Fruit fly (Drosophila melanogaster) whole organism, embryonic: Measurements from ENCODE around the gene vari.

Experiments
- Ada2b ChIP-seq: fragments of 200-800 bp; sonication (Bioruptor generic); IDR thresholded peaks from 2 replicates; pipeline ENCODE4 v1.3.6; 2022; ENCODE audit warnings: missing biosample characterization, missing genetic modification characterization
- B-H2 ChIP-seq: fragments of 200-800 bp; sonication (Bioruptor generic); optimal IDR thresholded peaks from 2 replicates; lab custom pipeline; 2018; ENCODE audit warnings: missing biosample characterization, mild to moderate bottlenecking, missing genetic modification characterization
- Blimp-1 ChIP-seq: fragments of 200-800 bp; sonication (Bioruptor generic); optimal IDR thresholded peaks from 3 replicates; lab custom pipeline; 2018; ENCODE audit warnings: missing biosample characterization, missing genetic modification characterization, mild to moderate bottlenecking, moderate library complexity, missing genetic modification reagents
- CG10959 ChIP-seq: fragments of 200-800 bp; sonication (Bioruptor generic); IDR thresholded peaks from 2 replicates; pipeline ENCODE4 v1.3.6; 2022; ENCODE audit warnings: missing biosample characterization, missing genetic modification characterization
- CG11456 ChIP-seq: fragments of 200-800 bp; sonication (Bioruptor generic); IDR thresholded peaks from 3 replicates; pipeline ENCODE4 v1.3.6; 2022; ENCODE audit warnings: missing biosample characterization, missing genetic modification characterization
- CG12071 ChIP-seq: fragments of 200-800 bp; sonication (Bioruptor generic); optimal IDR thresholded peaks from 3 replicates; lab custom pipeline; 2018; ENCODE audit warnings: missing biosample characterization, mild to moderate bottlenecking, missing genetic modification characterization
- CG12219 ChIP-seq: fragments of 200-800 bp; sonication (Bioruptor generic); optimal IDR thresholded peaks from 3 replicates; lab custom pipeline; 2018; ENCODE audit warnings: missing biosample characterization, mild to moderate bottlenecking, missing genetic modification characterization
- CG12299 ChIP-seq: fragments of 200-800 bp; sonication (Bioruptor generic); optimal IDR thresholded peaks from 2 replicates; lab custom pipeline; 2018; ENCODE audit warnings: missing biosample characterization, mild to moderate bottlenecking, missing genetic modification characterization
- CG13287 ChIP-seq: fragments of 200-800 bp; sonication (Bioruptor generic); IDR thresholded peaks from 2 replicates; pipeline ENCODE4 v1.3.6; 2022; ENCODE audit warnings: missing biosample characterization, missing genetic modification characterization; ENCODE audit not compliant: partially characterized antibody
- CG13296 ChIP-seq: fragments of 200-800 bp; sonication (Bioruptor generic); optimal IDR thresholded peaks from 3 replicates; lab custom pipeline; 2018; ENCODE audit warnings: missing biosample characterization, mild to moderate bottlenecking, missing genetic modification characterization
- CG15514 ChIP-seq: fragments of 200-800 bp; sonication (Bioruptor generic); optimal IDR thresholded peaks from 3 replicates; lab custom pipeline; 2017; ENCODE audit warnings: missing biosample characterization, missing genetic modification characterization, mild to moderate bottlenecking, moderate library complexity, missing genetic modification reagents
- CG15601 ChIP-seq: fragments of 200-800 bp; sonication (Bioruptor generic); optimal IDR thresholded peaks from 3 replicates; lab custom pipeline; 2019; ENCODE audit warnings: missing biosample characterization, mild to moderate bottlenecking, missing genetic modification characterization, moderate library complexity
- CG16863 ChIP-seq: fragments of 200-800 bp; sonication (Bioruptor generic); optimal IDR thresholded peaks from 3 replicates; lab custom pipeline; 2016; ENCODE audit warnings: missing biosample characterization, missing genetic modification characterization
- CG17912 ChIP-seq: fragments of 200-800 bp; sonication (Bioruptor generic); optimal IDR thresholded peaks from 2 replicates; lab custom pipeline; 2018; ENCODE audit warnings: missing biosample characterization, mild to moderate bottlenecking, missing genetic modification characterization
- CG18599 ChIP-seq: fragments of 200-800 bp; sonication (Bioruptor generic); optimal IDR thresholded peaks from 3 replicates; lab custom pipeline; 2017; ENCODE audit warnings: missing biosample characterization, missing genetic modification characterization, mild to moderate bottlenecking, moderate library complexity, missing genetic modification reagents
- CG31441 ChIP-seq: fragments of 200-800 bp; sonication (Bioruptor generic); IDR thresholded peaks from 2 replicates; pipeline ENCODE4 v1.3.6; 2022; ENCODE audit warnings: missing biosample characterization, missing genetic modification characterization
- CG3163 ChIP-seq: fragments of 200-800 bp; sonication (Bioruptor generic); optimal IDR thresholded peaks from 3 replicates; lab custom pipeline; 2016; ENCODE audit warnings: missing biosample characterization, missing genetic modification characterization
- CG34376 ChIP-seq: fragments of 200-800 bp; sonication (Bioruptor generic); optimal IDR thresholded peaks from 2 replicates; lab custom pipeline; 2018; ENCODE audit warnings: missing biosample characterization, mild to moderate bottlenecking, missing genetic modification characterization
- CG4328 ChIP-seq: fragments of 200-800 bp; sonication (Bioruptor generic); optimal IDR thresholded peaks from 3 replicates; lab custom pipeline; 2017; ENCODE audit warnings: missing biosample characterization, missing genetic modification reagents, missing genetic modification characterization
- CG5180 ChIP-seq: fragments of 200-800 bp; sonication (Bioruptor generic); optimal IDR thresholded peaks from 3 replicates; lab custom pipeline; 2017; ENCODE audit warnings: missing biosample characterization, missing genetic modification characterization, mild to moderate bottlenecking, moderate library complexity, missing genetic modification reagents
- CG6683 ChIP-seq: fragments of 200-800 bp; sonication (Bioruptor generic); optimal IDR thresholded peaks from 2 replicates; lab custom pipeline; 2017; ENCODE audit warnings: missing biosample characterization, mild to moderate bottlenecking, missing genetic modification characterization, missing genetic modification reagents
- CG7839 ChIP-seq: fragments of 200-800 bp; sonication (Bioruptor generic); optimal IDR thresholded peaks from 3 replicates; lab custom pipeline; 2018; ENCODE audit warnings: missing biosample characterization, mild to moderate bottlenecking, missing genetic modification characterization, moderate library complexity
- CG8478 ChIP-seq: fragments of >200 bp; optimal IDR thresholded peaks from 2 replicates; lab custom pipeline; 2018
- CG8765 ChIP-seq: fragments of 200-800 bp; sonication (Bioruptor generic); IDR thresholded peaks from 2 replicates; pipeline ENCODE4 v1.3.6; 2022; ENCODE audit warnings: missing biosample characterization, missing genetic modification characterization
- Dp ChIP-seq: fragments of 200-800 bp; sonication (Bioruptor generic); optimal IDR thresholded peaks from 2 replicates; lab custom pipeline; 2018; ENCODE audit warnings: missing biosample characterization, mild to moderate bottlenecking, missing genetic modification characterization, moderate library complexity
- HLH54F ChIP-seq: fragments of 200-800 bp; sonication (Bioruptor generic); optimal IDR thresholded peaks from 3 replicates; lab custom pipeline; 2016; ENCODE audit warnings: missing biosample characterization, missing genetic modification characterization
- Hand ChIP-seq: fragments of 200-800 bp; sonication (Bioruptor generic); optimal IDR thresholded peaks from 2 replicates; lab custom pipeline; 2017; ENCODE audit warnings: mild to moderate bottlenecking, missing biosample characterization, missing genetic modification reagents, missing genetic modification characterization
- Hmx ChIP-seq: fragments of 200-800 bp; sonication (Bioruptor generic); optimal IDR thresholded peaks from 2 replicates; lab custom pipeline; 2016; ENCODE audit warnings: missing biosample characterization, missing genetic modification characterization
- Max ChIP-seq: fragments of 200-800 bp; sonication (Bioruptor generic); optimal IDR thresholded peaks from 2 replicates; lab custom pipeline; 2016; ENCODE audit warnings: missing biosample characterization, mild to moderate bottlenecking, missing genetic modification characterization
- Meics ChIP-seq: fragments of 200-800 bp; sonication (Bioruptor generic); optimal IDR thresholded peaks from 2 replicates; lab custom pipeline; 2017; ENCODE audit warnings: missing biosample characterization, mild to moderate bottlenecking, missing genetic modification characterization
- Rfx ChIP-seq: fragments of 200-800 bp; sonication (Bioruptor generic); IDR thresholded peaks from 2 replicates; pipeline ENCODE4 v1.3.6; 2022; ENCODE audit warnings: missing biosample characterization, missing genetic modification characterization
- Trl ChIP-seq, 3 experiments: fragments of >200 bp in 2 of 3; fragments of 200-800 bp in 1 of 3; sonication (Bioruptor generic) in 1 of 3; optimal IDR thresholded peaks; 2 replicates in 1 of 3; 3 replicates in 2 of 3; lab custom pipeline; 2016 to 2017; ENCODE audit warnings: missing biosample characterization in 1 of 3, missing genetic modification characterization in 1 of 3
- ase ChIP-seq: fragments of 200-800 bp; sonication (Bioruptor generic); IDR thresholded peaks from 3 replicates; pipeline ENCODE4 v1.3.6; 2022; ENCODE audit warnings: missing biosample characterization, missing genetic modification characterization
- bowl ChIP-seq: fragments of 200-800 bp; sonication (Bioruptor generic); IDR thresholded peaks from 2 replicates; pipeline ENCODE4 v1.3.6; 2022; ENCODE audit warnings: missing biosample characterization, missing genetic modification characterization
- chinmo ChIP-seq: fragments of 200-800 bp; sonication (Bioruptor generic); IDR thresholded peaks from 4 replicates; pipeline ENCODE4 v1.3.6; 2022; ENCODE audit warnings: missing biosample characterization, missing genetic modification characterization; ENCODE audit not compliant: partially characterized antibody
- fd102C ChIP-seq: fragments of 200-800 bp; sonication (Bioruptor generic); optimal IDR thresholded peaks from 2 replicates; lab custom pipeline; 2018; ENCODE audit warnings: missing biosample characterization, mild to moderate bottlenecking, missing genetic modification characterization, moderate library complexity
- lab ChIP-seq: fragments of 200-800 bp; sonication (Bioruptor generic); optimal IDR thresholded peaks from 3 replicates; lab custom pipeline; 2017; ENCODE audit warnings: missing biosample characterization, missing genetic modification characterization, mild to moderate bottlenecking, moderate library complexity, missing genetic modification reagents
- luna ChIP-seq: fragments of 200-800 bp; sonication (Bioruptor generic); optimal IDR thresholded peaks from 2 replicates; lab custom pipeline; 2016; ENCODE audit warnings: missing biosample characterization, missing genetic modification characterization
- mirr ChIP-seq: fragments of 200-800 bp; sonication (Bioruptor generic); optimal IDR thresholded peaks from 3 replicates; lab custom pipeline; 2018; ENCODE audit warnings: missing biosample characterization, mild to moderate bottlenecking, missing genetic modification characterization
- nmo ChIP-seq: fragments of 200-800 bp; sonication (Bioruptor generic); optimal IDR thresholded peaks from 2 replicates; lab custom pipeline; 2018; ENCODE audit warnings: missing biosample characterization, mild to moderate bottlenecking, missing genetic modification characterization, moderate library complexity
- odd ChIP-seq: fragments of 200-800 bp; sonication (Bioruptor generic); optimal IDR thresholded peaks from 2 replicates; lab custom pipeline; 2017; ENCODE audit warnings: missing biosample characterization, mild to moderate bottlenecking, missing genetic modification characterization
- sc ChIP-seq, 3 experiments: fragments of >200 bp in 2 of 3; fragments of 200-800 bp in 1 of 3; sonication (Bioruptor generic) in 1 of 3; optimal IDR thresholded peaks; 2 replicates in 2 of 3; 3 replicates in 1 of 3; lab custom pipeline; 2017; ENCODE audit warnings: mild to moderate bottlenecking in 1 of 3, missing biosample characterization in 1 of 3, missing genetic modification characterization in 1 of 3, missing genetic modification reagents in 1 of 3
- schlank ChIP-seq: fragments of 200-800 bp; sonication (Bioruptor generic); optimal IDR thresholded peaks from 2 replicates; lab custom pipeline; 2018; ENCODE audit warnings: missing biosample characterization, mild to moderate bottlenecking, missing genetic modification characterization
- stc ChIP-seq: fragments of 200-800 bp; sonication (Bioruptor generic); IDR thresholded peaks from 2 replicates; pipeline ENCODE4 v1.3.6; 2022; ENCODE audit warnings: missing biosample characterization, missing genetic modification characterization
- stwl ChIP-seq: fragments of 200-800 bp; sonication (Bioruptor generic); optimal IDR thresholded peaks from 3 replicates; lab custom pipeline; 2018; ENCODE audit warnings: missing biosample characterization, mild to moderate bottlenecking, missing genetic modification characterization, moderate library complexity
- sug ChIP-seq: fragments of 200-800 bp; optimal IDR thresholded peaks from 2 replicates; lab custom pipeline; 2019; ENCODE audit warnings: missing biosample characterization, mild to moderate bottlenecking, missing genetic modification characterization, moderate library complexity
- tgo ChIP-seq: fragments of 200-800 bp; sonication (Bioruptor generic); IDR thresholded peaks from 3 replicates; pipeline ENCODE4 v1.3.6; 2022; ENCODE audit warnings: missing biosample characterization, missing genetic modification characterization
- zfh2 ChIP-seq: fragments of 200-800 bp; sonication (Bioruptor generic); optimal IDR thresholded peaks from 2 replicates; lab custom pipeline; 2016; ENCODE audit warnings: missing biosample characterization, missing genetic modification characterization

vari gene

DNA sequence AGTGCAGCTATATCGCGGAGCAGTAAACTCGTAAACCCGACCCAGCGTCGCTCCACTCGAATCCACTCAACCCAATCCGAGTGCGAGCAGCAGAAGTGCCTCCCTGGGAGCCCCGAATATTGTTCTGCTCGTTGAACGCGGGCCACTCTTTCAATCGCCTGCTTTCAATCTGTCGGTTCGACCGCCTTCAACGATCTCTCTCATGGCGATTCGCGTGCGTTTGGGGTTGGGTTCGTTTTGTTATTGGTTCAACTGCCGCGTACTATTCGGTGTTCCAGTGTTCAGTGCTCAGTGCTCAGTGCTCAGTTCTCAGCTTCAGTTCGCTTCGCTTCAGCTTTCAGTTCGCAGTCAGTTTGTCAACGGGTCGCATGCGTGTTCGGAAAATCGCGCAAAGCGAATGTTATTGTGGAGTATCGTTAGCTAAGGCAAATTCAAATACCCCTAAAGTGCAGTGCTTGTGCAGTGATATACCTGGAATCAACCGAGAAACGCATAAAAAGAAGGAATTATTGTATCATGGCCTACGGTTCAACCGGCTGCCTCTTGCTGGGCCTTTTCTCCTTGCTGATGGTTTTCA, 43.7 kb upstream of the vari start, which contains the start of gene CG31676 (continued):
- peak; percentile 4 for TF ChIP-seq sug
- TF ChIP-seq CG12071 (GFP tag; lab: Kevin White, UChicago): peak; percentile 47
- TF ChIP-seq zfh2 (GFP tag; lab: Kevin White, UChicago): no peak
- TF ChIP-seq CG4328 (GFP tag; lab: Kevin White, UChicago): peak; percentile 16
- no peak for TF ChIP-seq CG13287 (GFP tag; lab: Robert Waterston, UW)
- no peak for TF ChIP-seq Hmx (GFP tag; lab: Kevin White, UChicago)
- no peak for TF ChIP-seq Hand
- peak; percentile 73 for TF ChIP-seq B-H2 (GFP tag; lab: Kevin White, UChicago)
- TF ChIP-seq CG5180 (GFP tag; lab: Kevin White, UChicago): no peak
- TF ChIP-seq CG13296 (GFP tag; lab: Kevin White, UChicago): peak; percentile 48
- no peak for TF ChIP-seq CG8765
- TF ChIP-seq CG8478: no peak
- TF ChIP-seq nmo: no peak
- TF ChIP-seq CG7839: no peak
- TF ChIP-seq CG15514: peak; percentile 48
- no peak for TF ChIP-seq CG12299 (tag; lab: Kevin White, UChicago)
- peak; percentile 46 for TF ChIP-seq luna (GFP tag; lab: Kevin White, UChicago)
- no peak for TF ChIP-seq HLH54F
- TF ChIP-seq Trl (optimal IDR thresholded peaks at IDR 0.05; lab: Kevin White, UChicago): peak; percentile 5 to 15
- no peak for TF ChIP-seq Trl (GFP tag; optimal IDR thresholded peaks at IDR 0.05; lab: Kevin White, UChicago)
- TF ChIP-seq tgo (GFP tag; lab: Robert Waterston, UW): no peak
- TF ChIP-seq CG12219 (GFP tag; lab: Kevin White, UChicago): peak; percentile 34
- TF ChIP-seq CG6683: no peak
- TF ChIP-seq odd: peak; percentile 37
- TF ChIP-seq chinmo (GFP tag; lab: Robert Waterston, UW): 0 out of 4 replicates have a peak, but pooled peaks have one; percentile 22
- TF ChIP-seq CG18599: peak; percentile 47
- TF ChIP-seq schlank: peak; percentile 52
- peak; percentile 100 for TF ChIP-seq CG15601
- no peak for TF ChIP-seq CG10959 (GFP tag; lab: Robert Waterston, UW)
- TF ChIP-seq CG16863 (GFP tag; lab: Kevin White, UChicago): no peak
- no peak for TF ChIP-seq Max
- peak; percentile 51; the same call in 1 of the 2 replicates for TF ChIP-seq Rfx
- peak; percentile 69 for TF ChIP-seq mirr (GFP tag; lab: Kevin White, UChicago)
- TF ChIP-seq CG11456 (GFP tag; lab: Robert Waterston, UW): 0 out of 3 replicates have a peak, but pooled peaks have one; percentile 47
- TF ChIP-seq stwl: no peak
- peak; percentile 52 for TF ChIP-seq Meics (GFP tag; lab: Kevin White, UChicago)
- TF ChIP-seq CG17912 (GFP tag; lab: Kevin White, UChicago): no peak
- TF ChIP-seq lab (GFP tag; lab: Kevin White, UChicago): peak; percentile 53
- no peak for TF ChIP-seq bowl
- TF ChIP-seq sc (optimal IDR thresholded peaks at IDR 0.05; lab: Kevin White, UChicago): no peak
- no peak for TF ChIP-seq sc (GFP tag; optimal IDR thresholded peaks at IDR 0.05; lab: Kevin White, UChicago)
- TF ChIP-seq stc: no peak
- TF ChIP-seq CG31441 (GFP tag; lab: Robert Waterston, UW): 0 out of 2 replicates have a peak, but pooled peaks have one; percentile 6
- TF ChIP-seq Blimp-1 (GFP tag; lab: Kevin White, UChicago): no peak
- no peak for TF ChIP-seq Dp (GFP tag; lab: Kevin White, UChicago)
- no peak for TF ChIP-seq ase (GFP tag; lab: Robert Waterston, UW)
- no peak for TF ChIP-seq fd102C (GFP tag; lab: Kevin White, UChicago)
- peak; percentile 61 for TF ChIP-seq CG34376 (GFP tag; lab: Kevin White, UChicago)
- no peak for TF ChIP-seq Ada2b (GFP tag; lab: Robert Waterston, UW)
- no peak for TF ChIP-seq CG3163
